Worm (Caenorhabditis elegans): Measurements from ENCODE around the gene col-99.

col-99 gene

DNA sequence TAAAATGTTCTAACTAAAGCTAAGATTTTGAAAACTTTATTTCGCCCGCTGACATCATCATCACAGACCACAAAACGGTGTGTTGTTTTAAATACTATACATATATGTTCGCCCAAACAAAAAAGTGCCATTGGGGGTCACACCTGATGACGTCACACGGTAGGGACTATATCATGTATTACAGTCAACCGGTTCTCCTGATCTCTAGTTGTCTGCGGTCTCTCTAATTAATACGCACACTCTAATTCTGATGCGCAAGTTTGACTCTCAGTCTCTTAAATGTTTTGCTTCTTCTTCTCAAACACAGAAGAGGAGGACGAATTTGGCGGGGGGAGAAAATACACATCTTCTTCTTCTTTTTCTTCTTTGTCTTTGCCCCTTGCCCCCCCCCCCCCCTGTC is 44.9 kb downstream of the col-99 start:
- TF ChIP-seq F13H6.1 (tag; optimal IDR thresholded peaks at IDR 0.05) (no peak), K02D7.2 (tag; optimal IDR thresholded peaks at IDR 0.05) (no peak), nhr-11 (tag; optimal IDR thresholded peaks at IDR 0.05) (no peak)

- TF ChIP-seq eyg-1 (tag; optimal IDR thresholded peaks at IDR 0.05) (no peak), unc-42 (tag; optimal IDR thresholded peaks at IDR 0.05) (peak; percentile 74)
Measured at ce11 chrIV:97681-98080, 50.0 kb downstream of the col-99 start.

DNA sequence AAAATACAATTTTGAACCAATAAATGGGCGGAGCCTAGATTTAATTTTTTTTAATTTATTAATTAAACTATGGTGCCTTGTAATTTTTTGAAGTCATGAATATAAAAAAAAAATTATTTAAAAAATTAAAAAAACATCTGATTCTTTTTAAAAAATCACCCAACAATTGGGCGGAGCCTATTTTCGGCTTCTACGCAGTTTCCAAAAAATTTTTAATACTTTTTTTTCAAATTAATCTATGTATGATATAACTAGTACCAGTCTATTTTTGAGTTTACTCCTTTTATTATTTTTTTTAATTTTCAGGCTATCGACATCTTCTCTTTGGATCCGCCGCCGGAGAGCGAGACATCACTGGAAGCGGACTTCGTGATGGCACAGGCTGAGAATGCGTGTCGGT is 56.0 kb downstream of the col-99 start, which contains the start of gene tpa-1:
Gene tpa-1, plus strand, starts transcription at position 301 of the 400 bp plus-strand sequence.
- no peak for TF ChIP-seq hlh-13 (GFP tag; optimal IDR thresholded peaks at IDR 0.05)
- no peak for TF ChIP-seq ztf-16 (tag; optimal IDR thresholded peaks at IDR 0.05)

DNA sequence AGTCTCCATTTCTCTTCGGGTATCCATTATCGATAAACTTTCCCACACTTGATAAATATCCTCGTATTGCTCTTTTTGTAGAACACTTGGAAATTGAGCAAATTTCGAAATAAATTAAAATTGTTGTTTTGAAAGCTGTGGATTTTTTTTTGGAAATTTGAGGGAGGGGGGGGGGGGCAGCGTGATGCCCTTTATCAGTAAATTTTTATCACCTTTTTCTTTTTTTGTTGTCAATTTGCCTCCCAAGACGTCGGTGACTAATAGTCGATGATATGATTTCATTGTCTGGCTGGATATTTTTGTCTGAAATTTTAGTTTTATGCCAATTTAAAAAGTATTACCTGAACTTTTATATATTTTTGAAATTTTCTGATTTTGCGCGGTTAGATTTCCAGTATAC is 57.7 kb downstream of the col-99 start, which contains the start of gene scl-23:
Gene scl-23, minus strand, starts transcription at position 101 of the 400 bp plus-strand sequence.
- peak; percentile 57 for TF ChIP-seq elt-2 (tag; optimal IDR thresholded peaks at IDR 0.05)
- TF ChIP-seq madf-2 (tag; optimal IDR thresholded peaks at IDR 0.05): no peak
